Fruit fly (Drosophila melanogaster) whole organism, embryonic: ENCODE data around the gene Cad74A.
A peak's percentile ranks its signal among the peaks of the same experiment; 100 is the strongest.

ENCODE experiments used
- ATbp ChIP-seq: fragments of 200-800 bp; sonication (Bioruptor generic); optimal IDR thresholded peaks from 2 replicates; lab custom pipeline; 2017; ENCODE audit warnings: missing biosample characterization, mild to moderate bottlenecking, missing genetic modification characterization, missing genetic modification reagents
- Ada2b ChIP-seq: fragments of 200-800 bp; sonication (Bioruptor generic); IDR thresholded peaks from 2 replicates; pipeline ENCODE4 v1.3.6; 2022; ENCODE audit warnings: missing biosample characterization, missing genetic modification characterization
- Adf1 ChIP-seq: fragments of 200-800 bp; sonication (Bioruptor generic); IDR thresholded peaks from 2 replicates; pipeline ENCODE4 v1.3.6; 2022; ENCODE audit warnings: missing biosample characterization, missing genetic modification characterization
- BtbVII ChIP-seq: fragments of 200-800 bp; sonication (Bioruptor generic); optimal IDR thresholded peaks from 3 replicates; lab custom pipeline; 2017; ENCODE audit warnings: missing biosample characterization, mild to moderate bottlenecking, missing genetic modification characterization
- C15 ChIP-seq: fragments of 200-800 bp; sonication (Bioruptor generic); IDR thresholded peaks from 3 replicates; pipeline ENCODE4 v1.3.6; 2022; ENCODE audit warnings: missing biosample characterization, missing genetic modification characterization
- CG11560 ChIP-seq: fragments of 200-800 bp; sonication (Bioruptor generic); IDR thresholded peaks from 3 replicates; pipeline ENCODE4 v1.3.6; 2022; ENCODE audit warnings: missing biosample characterization, missing genetic modification characterization
- CG12942 ChIP-seq: fragments of 200-800 bp; sonication (Bioruptor generic); optimal IDR thresholded peaks from 3 replicates; lab custom pipeline; 2016; ENCODE audit warnings: missing biosample characterization, missing genetic modification characterization
- CG14710 ChIP-seq: fragments of 200-800 bp; sonication (Bioruptor generic); optimal IDR thresholded peaks from 3 replicates; lab custom pipeline; 2019; ENCODE audit warnings: missing biosample characterization, mild to moderate bottlenecking, missing genetic modification characterization, moderate library complexity
- CG15601 ChIP-seq: fragments of 200-800 bp; sonication (Bioruptor generic); optimal IDR thresholded peaks from 3 replicates; lab custom pipeline; 2019; ENCODE audit warnings: missing biosample characterization, mild to moderate bottlenecking, missing genetic modification characterization, moderate library complexity
- CG15696 ChIP-seq: fragments of 200-800 bp; sonication (Bioruptor generic); optimal IDR thresholded peaks from 2 replicates; lab custom pipeline; 2019; ENCODE audit warnings: missing biosample characterization, mild to moderate bottlenecking, missing genetic modification characterization, moderate library complexity
- CG1603 ChIP-seq: fragments of 200-800 bp; sonication (Bioruptor generic); optimal IDR thresholded peaks from 2 replicates; lab custom pipeline; 2019; ENCODE audit warnings: missing biosample characterization, mild to moderate bottlenecking, missing genetic modification characterization, moderate library complexity
- CG31441 ChIP-seq: fragments of 200-800 bp; sonication (Bioruptor generic); IDR thresholded peaks from 2 replicates; pipeline ENCODE4 v1.3.6; 2022; ENCODE audit warnings: missing biosample characterization, missing genetic modification characterization
- CG32767 ChIP-seq: fragments of 200-800 bp; sonication (Bioruptor generic); IDR thresholded peaks from 2 replicates; pipeline ENCODE4 v1.3.6; 2022; ENCODE audit warnings: missing biosample characterization, missing genetic modification characterization
- CG4328 ChIP-seq: fragments of 200-800 bp; sonication (Bioruptor generic); optimal IDR thresholded peaks from 3 replicates; lab custom pipeline; 2017; ENCODE audit warnings: missing biosample characterization, missing genetic modification reagents, missing genetic modification characterization
- CG4424 ChIP-seq: fragments of 200-800 bp; sonication (Bioruptor generic); optimal IDR thresholded peaks from 3 replicates; lab custom pipeline; 2016; ENCODE audit warnings: missing biosample characterization, missing genetic modification characterization
- CG6272 ChIP-seq: fragments of 200-800 bp; sonication (Bioruptor generic); IDR thresholded peaks from 2 replicates; pipeline ENCODE4 v1.3.6; 2022; ENCODE audit warnings: missing biosample characterization, missing genetic modification characterization
- CkIIα-i1 ChIP-seq: fragments of 200-800 bp; sonication (Bioruptor generic); IDR thresholded peaks from 2 replicates; pipeline ENCODE4 v1.3.6; 2022; ENCODE audit warnings: missing biosample characterization, missing genetic modification characterization
- D ChIP-seq, 2 experiments: fragments of 200-800 bp in 1 of 2; fragments of >200 bp in 1 of 2; sonication (Bioruptor generic) in 1 of 2; optimal IDR thresholded peaks; 2 replicates in 1 of 2; 3 replicates in 1 of 2; lab custom pipeline; 2017; ENCODE audit warnings: mild to moderate bottlenecking in 1 of 2, missing biosample characterization in 1 of 2, missing genetic modification characterization in 1 of 2, missing genetic modification reagents in 1 of 2
- Dad ChIP-seq: fragments of 200-800 bp; sonication (Bioruptor generic); optimal IDR thresholded peaks from 3 replicates; lab custom pipeline; 2016; ENCODE audit warnings: missing biosample characterization, missing genetic modification characterization
- Dfd ChIP-seq, 2 experiments: fragments of >200 bp; optimal IDR thresholded peaks; 2 replicates each; lab custom pipeline; 2017; ENCODE audit warnings: missing biosample characterization in 2 of 2, missing genetic modification characterization in 2 of 2
- Dip3 ChIP-seq: fragments of 200-800 bp; sonication (Bioruptor generic); optimal IDR thresholded peaks from 3 replicates; lab custom pipeline; 2016; ENCODE audit warnings: missing biosample characterization, missing genetic modification characterization
- Ets97D ChIP-seq: fragments of 200-800 bp; sonication (Bioruptor generic); optimal IDR thresholded peaks from 3 replicates; lab custom pipeline; 2016; ENCODE audit warnings: missing biosample characterization, missing genetic modification characterization
- Fer2 ChIP-seq: fragments of 200-800 bp; sonication (Bioruptor generic); optimal IDR thresholded peaks from 2 replicates; lab custom pipeline; 2018; ENCODE audit warnings: missing biosample characterization, mild to moderate bottlenecking, missing genetic modification characterization, moderate library complexity
- Gug ChIP-seq: fragments of 200-800 bp; sonication (Bioruptor generic); IDR thresholded peaks from 4 replicates; pipeline ENCODE4 v1.3.6; 2022; ENCODE audit warnings: missing biosample characterization, missing genetic modification characterization
- Hmr ChIP-seq: fragments of 200-800 bp; sonication (Bioruptor generic); optimal IDR thresholded peaks from 3 replicates; lab custom pipeline; 2017; ENCODE audit warnings: mild to moderate bottlenecking, missing biosample characterization, missing genetic modification reagents, missing genetic modification characterization
- MBD-R2 ChIP-seq: fragments of 200-800 bp; sonication (Bioruptor generic); IDR thresholded peaks from 2 replicates; pipeline ENCODE4 v1.3.6; 2022; ENCODE audit warnings: missing biosample characterization, missing genetic modification characterization
- Max ChIP-seq: fragments of 200-800 bp; sonication (Bioruptor generic); optimal IDR thresholded peaks from 2 replicates; lab custom pipeline; 2016; ENCODE audit warnings: missing biosample characterization, mild to moderate bottlenecking, missing genetic modification characterization
- NC2α ChIP-seq: fragments of 200-800 bp; sonication (Bioruptor generic); optimal IDR thresholded peaks from 2 replicates; lab custom pipeline; 2016; ENCODE audit warnings: missing biosample characterization, missing genetic modification characterization
- NC2β ChIP-seq: fragments of 200-800 bp; sonication (Bioruptor generic); optimal IDR thresholded peaks from 2 replicates; lab custom pipeline; 2016; ENCODE audit warnings: missing biosample characterization, missing genetic modification characterization
- Xbp1 ChIP-seq: fragments of 200-800 bp; sonication (Bioruptor generic); optimal IDR thresholded peaks from 3 replicates; lab custom pipeline; 2016; ENCODE audit warnings: missing biosample characterization, mild to moderate bottlenecking, missing genetic modification characterization
- YL-1 ChIP-seq: fragments of 200-800 bp; sonication (Bioruptor generic); optimal IDR thresholded peaks from 3 replicates; lab custom pipeline; 2017; ENCODE audit warnings: missing biosample characterization, mild to moderate bottlenecking, missing genetic modification characterization
- abd-A ChIP-seq: fragments of 200-800 bp; sonication (Bioruptor generic); optimal IDR thresholded peaks from 3 replicates; lab custom pipeline; 2019; ENCODE audit warnings: missing biosample characterization, mild to moderate bottlenecking, missing genetic modification characterization, moderate library complexity
- amos ChIP-seq: fragments of 200-800 bp; sonication (Bioruptor generic); IDR thresholded peaks from 2 replicates; pipeline ENCODE4 v1.3.6; 2022; ENCODE audit warnings: missing biosample characterization, missing genetic modification characterization; ENCODE audit not compliant: partially characterized antibody
- corto ChIP-seq: fragments of 200-800 bp; sonication (Bioruptor generic); optimal IDR thresholded peaks from 2 replicates; lab custom pipeline; 2016; ENCODE audit warnings: missing biosample characterization, mild to moderate bottlenecking, missing genetic modification characterization, moderate library complexity
- disco-r ChIP-seq: fragments of 200-800 bp; sonication (Bioruptor generic); optimal IDR thresholded peaks from 2 replicates; lab custom pipeline; 2016; ENCODE audit warnings: missing biosample characterization, missing genetic modification characterization
- dm ChIP-seq: fragments of 200-800 bp; sonication (Bioruptor generic); optimal IDR thresholded peaks from 3 replicates; lab custom pipeline; 2016; ENCODE audit warnings: missing biosample characterization, missing genetic modification characterization
- dmrt99B ChIP-seq: fragments of 200-800 bp; sonication (Bioruptor generic); optimal IDR thresholded peaks from 2 replicates; lab custom pipeline; 2018; ENCODE audit warnings: missing biosample characterization, mild to moderate bottlenecking, missing genetic modification characterization, moderate library complexity
- en ChIP-seq: fragments of 200-800 bp; sonication (Bioruptor generic); optimal IDR thresholded peaks from 2 replicates; lab custom pipeline; 2016; ENCODE audit warnings: missing biosample characterization, missing genetic modification characterization
- fd64A ChIP-seq: fragments of 200-800 bp; sonication (Bioruptor generic); optimal IDR thresholded peaks from 3 replicates; lab custom pipeline; 2018; ENCODE audit warnings: missing biosample characterization, mild to moderate bottlenecking, missing genetic modification characterization
- gfzf ChIP-seq: fragments of 200-800 bp; sonication (Bioruptor generic); optimal IDR thresholded peaks from 2 replicates; lab custom pipeline; 2016; ENCODE audit warnings: missing biosample characterization, mild to moderate bottlenecking, missing genetic modification characterization, moderate library complexity
- grau ChIP-seq: fragments of 200-800 bp; optimal IDR thresholded peaks from 3 replicates; lab custom pipeline; 2019; ENCODE audit warnings: missing biosample characterization, mild to moderate bottlenecking, missing genetic modification characterization, moderate library complexity
- jing ChIP-seq: fragments of 200-800 bp; sonication (Bioruptor generic); optimal IDR thresholded peaks from 2 replicates; lab custom pipeline; 2018; ENCODE audit warnings: missing biosample characterization, mild to moderate bottlenecking, missing genetic modification characterization
- maf-S ChIP-seq: fragments of 200-800 bp; sonication (Bioruptor generic); optimal IDR thresholded peaks from 2 replicates; lab custom pipeline; 2016; ENCODE audit warnings: missing biosample characterization, missing genetic modification characterization
- org-1 ChIP-seq: fragments of 200-800 bp; sonication (Bioruptor generic); optimal IDR thresholded peaks from 2 replicates; lab custom pipeline; 2017; ENCODE audit warnings: missing biosample characterization, missing genetic modification characterization
- pita ChIP-seq: fragments of 200-800 bp; sonication (Bioruptor generic); optimal IDR thresholded peaks from 2 replicates; lab custom pipeline; 2017; ENCODE audit warnings: missing biosample characterization, mild to moderate bottlenecking, missing genetic modification characterization
- pum ChIP-seq: fragments of 200-800 bp; sonication (Bioruptor generic); optimal IDR thresholded peaks from 2 replicates; lab custom pipeline; 2016; ENCODE audit warnings: missing biosample characterization, missing genetic modification characterization
- ranshi ChIP-seq: fragments of 200-800 bp; sonication (Bioruptor generic); IDR thresholded peaks from 2 replicates; pipeline ENCODE4 v1.3.6; 2022; ENCODE audit warnings: missing biosample characterization, missing genetic modification characterization
- seq ChIP-seq: fragments of 200-800 bp; sonication (Bioruptor generic); IDR thresholded peaks from 2 replicates; pipeline ENCODE4 v1.3.6; 2022; ENCODE audit warnings: missing biosample characterization, missing genetic modification characterization
- trh ChIP-seq: fragments of 200-800 bp; sonication (Bioruptor generic); optimal IDR thresholded peaks from 2 replicates; lab custom pipeline; 2016; ENCODE audit warnings: missing biosample characterization, missing genetic modification characterization
- z ChIP-seq: fragments of 200-800 bp; sonication (Bioruptor generic); IDR thresholded peaks from 3 replicates; pipeline ENCODE4 v1.3.6; 2022; ENCODE audit warnings: missing biosample characterization, missing genetic modification characterization
- zen2 ChIP-seq: fragments of 200-800 bp; sonication (Bioruptor generic); IDR thresholded peaks from 3 replicates; pipeline ENCODE4 v1.3.6; 2022; ENCODE audit warnings: missing biosample characterization, missing genetic modification characterization; ENCODE audit not compliant: partially characterized antibody
- zf30C ChIP-seq: fragments of 200-800 bp; sonication (Bioruptor generic); optimal IDR thresholded peaks from 3 replicates; lab custom pipeline; 2018; ENCODE audit warnings: missing biosample characterization, mild to moderate bottlenecking, missing genetic modification characterization

The Cad74A gene

DNA sequence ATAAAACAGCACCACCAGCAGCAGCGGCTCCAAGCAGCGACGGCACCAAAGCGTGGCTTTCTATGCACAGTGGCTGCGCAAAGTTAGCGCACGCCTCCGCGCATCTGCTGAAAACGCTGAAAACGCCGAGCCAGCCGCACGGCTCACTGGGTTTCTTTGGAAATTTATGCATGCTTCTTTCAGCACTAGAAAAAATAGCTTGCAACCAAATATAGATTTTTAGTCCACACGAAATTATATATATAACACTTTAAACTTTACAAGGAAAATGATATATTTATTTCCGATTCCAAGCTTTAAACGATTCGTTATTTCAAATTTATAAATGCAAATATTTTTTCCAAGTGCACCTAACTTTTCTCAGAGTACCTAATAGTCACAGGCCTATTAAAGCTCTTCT lies 25.3 kb upstream of the Cad74A start (continued):
- TF ChIP-seq dmrt99B (tag; lab: Kevin White, UChicago) (peak; percentile 62), gfzf (GFP tag; lab: Kevin White, UChicago) (no peak), zf30C (GFP tag; lab: Kevin White, UChicago) (no peak), Hmr (no peak), seq (GFP tag; lab: Robert Waterston, UW) (0 out of 2 replicates have a peak, but pooled peaks have one; percentile 18), C15 (GFP tag; lab: Robert Waterston, UW) (no peak), jing (GFP tag; lab: Kevin White, UChicago) (no peak), fd64A (GFP tag; lab: Kevin White, UChicago) (no peak), D (optimal IDR thresholded peaks at IDR 0.05; lab: Kevin White, UChicago) (no peak), D (GFP tag; optimal IDR thresholded peaks at IDR 0.05; lab: Kevin White, UChicago) (peak; percentile 46), Ada2b (GFP tag; lab: Robert Waterston, UW) (no peak), CG14710 (tag; lab: Kevin White, UChicago) (peak; percentile 28), pum (no peak), BtbVII (GFP tag; lab: Kevin White, UChicago) (no peak), CG15601 (tag; lab: Kevin White, UChicago) (peak; percentile 41), NC2α (GFP tag; lab: Kevin White, UChicago) (no peak), CkIIα-i1 (GFP tag; lab: Robert Waterston, UW) (no peak), CG4424 (peak; percentile 31), CG12942 (GFP tag; lab: Kevin White, UChicago) (no peak), CG11560 (tag; lab: Robert Waterston, UW) (no peak), CG31441 (GFP tag; lab: Robert Waterston, UW) (no peak), Dad (GFP tag; lab: Kevin White, UChicago) (no peak), zen2 (GFP tag; lab: Robert Waterston, UW) (no peak), NC2β (GFP tag; lab: Kevin White, UChicago) (no peak), disco-r (GFP tag; lab: Kevin White, UChicago) (no peak), Fer2 (tag; lab: Kevin White, UChicago) (no peak), ATbp (peak; percentile 5), abd-A (tag; lab: Kevin White, UChicago) (no peak), Max (GFP tag; lab: Kevin White, UChicago) (peak; percentile 16), pita (GFP tag; lab: Kevin White, UChicago) (no peak), CG1603 (no peak), Xbp1 (GFP tag; lab: Kevin White, UChicago) (peak; percentile 41), Dip3 (no peak), MBD-R2 (no peak), trh (GFP tag; lab: Kevin White, UChicago) (no peak), z (GFP tag; lab: Robert Waterston, UW) (no peak), en (GFP tag; lab: Kevin White, UChicago) (no peak), Ets97D (GFP tag; lab: Kevin White, UChicago) (no peak), CG32767 (GFP tag; lab: Robert Waterston, UW) (no peak), grau (tag; lab: Kevin White, UChicago) (peak; percentile 54), CG15696 (tag; lab: Kevin White, UChicago) (no peak), corto (GFP tag; lab: Kevin White, UChicago) (no peak), ranshi (no peak), CG6272 (GFP tag; lab: Robert Waterston, UW) (no peak; the same call in 1 of the 2 replicates), Dfd (GFP tag; optimal IDR thresholded peaks at IDR 0.05; lab: Kevin White, UChicago) (no peak), Adf1 (GFP tag; lab: Robert Waterston, UW) (no peak), amos (GFP tag; lab: Robert Waterston, UW) (no peak), maf-S (GFP tag; lab: Kevin White, UChicago) (no peak), CG4328 (GFP tag; lab: Kevin White, UChicago) (no peak), dm (no peak), YL-1 (no peak), org-1 (GFP tag; lab: Kevin White, UChicago) (peak; percentile 22), Gug (GFP tag; lab: Robert Waterston, UW) (peak; percentile 37; the same call in 1 of the 4 replicates)
